Worm (Caenorhabditis elegans) whole organism, L4 larva: ENCODE results near the gene nhr-205.
A peak's percentile ranks its signal among the peaks of the same experiment; 100 is the strongest.

Experiments used
- D1046.2 ChIP-seq: fragments of 200-800 bp; sonication (Bioruptor generic); IDR thresholded peaks from 2 replicates; pipeline ENCODE4 v1.3.6; 2022; ENCODE audit warnings: missing genetic modification characterization, missing compliant biosample characterization
- F26F4.8 ChIP-seq: fragments of 200-800 bp; sonication (Bioruptor generic); conservative IDR thresholded peaks from 2 replicates; pipeline ENCODE4 v1.3.6; 2022; ENCODE audit warnings: missing genetic modification characterization, missing compliant biosample characterization
- F37D6.2 ChIP-seq: sonication (generic microtip); optimal IDR thresholded peaks from 2 replicates; lab custom pipeline; 2016; ENCODE audit warnings: mild to moderate bottlenecking, missing genetic modification characterization, missing compliant biosample characterization
- T20F7.1 ChIP-seq: fragments of 200-800 bp; sonication (Bioruptor generic); optimal IDR thresholded peaks from 2 replicates; lab custom pipeline; 2018; ENCODE audit warnings: mild to moderate bottlenecking, missing genetic modification characterization, missing compliant biosample characterization
- T26A8.4 ChIP-seq: fragments of 200-800 bp; sonication (Bioruptor generic); IDR thresholded peaks from 2 replicates; pipeline ENCODE4 v1.3.6; 2022; ENCODE audit warnings: missing genetic modification characterization, missing compliant biosample characterization
- Y48G9A.11 ChIP-seq: fragments of 200-800 bp; sonication (Bioruptor generic); IDR thresholded peaks from 2 replicates; pipeline ENCODE4 v1.3.6; 2022; ENCODE audit warnings: missing genetic modification reagents, missing genetic modification characterization, missing compliant biosample characterization
- aha-1 ChIP-seq: fragments of 150-350 bp; peaks from one replicate; lab custom pipeline; 2014; ENCODE audit warnings: missing biosample characterization, missing genetic modification characterization
- attf-4 ChIP-seq: sonication (generic microtip); optimal IDR thresholded peaks from 3 replicates; lab custom pipeline; 2017; ENCODE audit warnings: missing biosample characterization, missing genetic modification characterization
- ceh-44 ChIP-seq: fragments of 200-800 bp; sonication (Bioruptor generic); IDR thresholded peaks from 2 replicates; pipeline ENCODE4 v1.3.6; 2022; ENCODE audit warnings: missing genetic modification reagents, missing genetic modification characterization, missing compliant biosample characterization
- daf-12 ChIP-seq: fragments of 150-350 bp; optimal IDR thresholded peaks from 2 replicates; lab custom pipeline; 2014; ENCODE audit warnings: missing biosample characterization, missing genetic modification reagents, missing genetic modification characterization
- daf-16 ChIP-seq, 3 experiments: sonication (generic microtip); optimal IDR thresholded peaks; 2 replicates each; lab custom pipeline; 2016 to 2017; ENCODE audit warnings: missing genetic modification characterization in 3 of 3, missing genetic modification reagents in 3 of 3, mild to moderate bottlenecking in 2 of 3, missing compliant biosample characterization in 2 of 3, missing biosample characterization in 1 of 3, moderate library complexity in 1 of 3
- daf-8 ChIP-seq: fragments of 200-800 bp; sonication (Bioruptor generic); IDR thresholded peaks from 2 replicates; pipeline ENCODE4 v1.3.6; 2022; ENCODE audit warnings: missing genetic modification characterization, missing compliant biosample characterization
- egl-43 ChIP-seq: fragments of 200-800 bp; sonication (Bioruptor generic); IDR thresholded peaks from 2 replicates; pipeline ENCODE4 v1.3.6; 2022; ENCODE audit warnings: missing genetic modification reagents, missing genetic modification characterization, missing compliant biosample characterization
- fos-1 ChIP-seq: fragments of 150-350 bp; optimal IDR thresholded peaks from 2 replicates; lab custom pipeline; 2014; ENCODE audit warnings: missing biosample characterization, missing genetic modification characterization
- gei-8 ChIP-seq: fragments of 200-800 bp; sonication (Bioruptor generic); optimal IDR thresholded peaks from 2 replicates; lab custom pipeline; 2018; ENCODE audit warnings: mild to moderate bottlenecking, missing genetic modification characterization, missing compliant biosample characterization
- lim-7 ChIP-seq: fragments of 200-800 bp; sonication (Bioruptor generic); IDR thresholded peaks from 2 replicates; pipeline ENCODE4 v1.3.6; 2022; ENCODE audit warnings: missing genetic modification characterization, missing compliant biosample characterization
- lin-1 ChIP-seq: fragments of 200-800 bp; sonication (Bioruptor generic); IDR thresholded peaks from 2 replicates; pipeline ENCODE4 v1.3.6; 2022; ENCODE audit warnings: missing genetic modification reagents, missing genetic modification characterization, missing compliant biosample characterization
- lin-39 ChIP-seq: fragments of 150-350 bp; optimal IDR thresholded peaks from 2 replicates; lab custom pipeline; 2014; ENCODE audit warnings: missing biosample characterization, missing genetic modification reagents, missing genetic modification characterization
- lir-3 ChIP-seq: sonication (generic microtip); optimal IDR thresholded peaks from 2 replicates; lab custom pipeline; 2016; ENCODE audit warnings: mild to moderate bottlenecking, missing genetic modification characterization, missing compliant biosample characterization
- lsy-2 ChIP-seq, 2 experiments: fragments of 150-350 bp in 1 of 2; sonication (generic microtip) in 1 of 2; optimal IDR thresholded peaks; 2 replicates each; lab custom pipeline; 2014 to 2017; ENCODE audit warnings: missing biosample characterization in 2 of 2, missing genetic modification characterization in 2 of 2
- mep-1 ChIP-seq: fragments of 150-350 bp; sonication (generic microtip); optimal IDR thresholded peaks from 3 replicates; lab custom pipeline; 2014; ENCODE audit warnings: missing biosample characterization, missing genetic modification characterization
- mes-2 ChIP-seq: sonication (generic microtip); optimal IDR thresholded peaks from 2 replicates; lab custom pipeline; 2016; ENCODE audit warnings: missing genotype, mild to moderate bottlenecking, missing genetic modification characterization, missing compliant biosample characterization; ENCODE audit not compliant: poor library complexity, severe bottlenecking
- nhr-25 ChIP-seq: sonication (generic microtip); optimal IDR thresholded peaks from 2 replicates; lab custom pipeline; 2017; ENCODE audit warnings: missing genetic modification characterization, mild to moderate bottlenecking, missing compliant biosample characterization, antibody characterized with exemption, moderate library complexity, borderline replicate concordance; ENCODE audit not compliant: insufficient read depth
- nhr-6 ChIP-seq: fragments of 150-350 bp; optimal IDR thresholded peaks from 2 replicates; lab custom pipeline; 2014; ENCODE audit warnings: missing biosample characterization, missing genetic modification characterization
- nhr-77 ChIP-seq: fragments of 150-350 bp; optimal IDR thresholded peaks from 2 replicates; lab custom pipeline; 2014; ENCODE audit warnings: missing biosample characterization, missing genetic modification characterization
- pha-4 ChIP-seq, 2 experiments: fragments of 150-350 bp in 1 of 2; fragments of 200-800 bp in 1 of 2; sonication (Bioruptor generic) in 1 of 2; IDR thresholded peaks in 1 of 2; optimal IDR thresholded peaks in 1 of 2; 2 replicates each; pipeline versions ENCODE4 v1.3.6 to Lab custom; 2014 to 2022; ENCODE audit warnings: missing genetic modification characterization in 2 of 2, missing genetic modification reagents in 2 of 2, missing biosample characterization in 1 of 2, missing compliant biosample characterization in 1 of 2
- pqm-1 ChIP-seq: sonication (generic microtip); optimal IDR thresholded peaks from 2 replicates; lab custom pipeline; 2017; ENCODE audit warnings: missing biosample characterization, missing genetic modification characterization
- saeg-2 ChIP-seq: fragments of 200-800 bp; sonication (Bioruptor generic); IDR thresholded peaks from 2 replicates; pipeline ENCODE4 v1.3.6; 2022; ENCODE audit warnings: missing genetic modification reagents, missing genetic modification characterization, missing compliant biosample characterization
- unc-62 ChIP-seq, 3 experiments: fragments of 150-350 bp in 1 of 3; sonication (generic microtip); optimal IDR thresholded peaks in 2 of 3; peaks in 1 of 3; 1 replicate in 1 of 3; 2 replicates in 2 of 3; lab custom pipeline; 2014 to 2017; ENCODE audit warnings: missing biosample characterization in 3 of 3, missing genetic modification characterization in 3 of 3, missing genetic modification reagents in 3 of 3, missing genotype in 1 of 3
- zag-1 ChIP-seq: fragments of 150-350 bp; optimal IDR thresholded peaks from 2 replicates; lab custom pipeline; 2014; ENCODE audit warnings: missing biosample characterization, missing genetic modification characterization
- zfp-2 ChIP-seq: sonication (generic microtip); optimal IDR thresholded peaks from 2 replicates; lab custom pipeline; 2016; ENCODE audit warnings: mild to moderate bottlenecking, missing genetic modification characterization, missing compliant biosample characterization
- zfp-3 ChIP-seq: fragments of 200-800 bp; sonication (Bioruptor generic); conservative IDR thresholded peaks from 2 replicates; pipeline ENCODE4 v1.3.6; 2022; ENCODE audit warnings: missing genetic modification reagents, missing genetic modification characterization, missing compliant biosample characterization
- ztf-11 ChIP-seq: fragments of 150-350 bp; optimal IDR thresholded peaks from 2 replicates; lab custom pipeline; 2014; ENCODE audit warnings: missing biosample characterization, missing genetic modification characterization

Gene nhr-205

DNA sequence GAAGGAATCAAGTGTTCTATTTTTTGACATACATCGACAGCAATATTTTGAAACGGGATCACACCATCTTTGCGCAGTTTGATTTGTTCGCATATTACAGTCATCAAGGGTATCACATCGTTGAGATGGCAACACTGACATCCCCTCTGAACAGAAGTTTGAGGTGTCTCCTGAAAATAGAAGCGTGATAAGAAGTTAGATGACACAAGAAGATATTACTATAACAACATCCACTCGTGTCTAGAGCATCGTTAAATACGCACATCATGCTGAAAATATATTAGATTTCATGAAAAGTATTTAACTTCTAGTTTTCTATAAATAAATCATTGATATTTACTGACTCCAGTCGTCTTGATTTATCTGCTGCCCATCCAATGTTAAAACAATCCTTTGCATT is 8.9 kb downstream of the nhr-205 start:
- TF ChIP-seq gei-8 (GFP tag; lab: Kevin White, UChicago) (no peak), unc-62 (GFP tag; optimal IDR thresholded peaks at IDR 0.05 in 1 of 2; lab: Kevin White, UChicago) (peak in 1 of 2 experiments; percentile 91), unc-62 (tag; optimal IDR thresholded peaks at IDR 0.05; lab: Kevin White, UChicago) (no peak)
- TF ChIP-seq, all 104 proteins: peak for 1

- TF ChIP-seq unc-62 (GFP tag; optimal IDR thresholded peaks at IDR 0.05 in 1 of 2; lab: Kevin White, UChicago) (peak in 1 of 2 experiments; percentile 58), unc-62 (tag; optimal IDR thresholded peaks at IDR 0.05; lab: Kevin White, UChicago) (no peak), pha-4 (GFP tag; IDR thresholded peaks at IDR 0.05; lab: Robert Waterston, UW) (no peak), pha-4 (tag; optimal IDR thresholded peaks at IDR 0.05; lab: Kevin White, UChicago) (no peak)
These were observed 11.0 kb downstream of the nhr-205 start, which contains the start of gene nhr-192 for ce11 chrV:10070541-10070940. Gene nhr-192, minus strand, starts transcription at chrV:10070641.

ce11 chrV:10066769-10067168 is 14.8 kb downstream of the nhr-205 start, which contains the start of gene npr-39:
Gene npr-39, plus strand, starts transcription at chrV:10067069.
- TF ChIP-seq lir-3 (tag; lab: Kevin White, UChicago) (no peak), T26A8.4 (GFP tag; lab: Robert Waterston, UW) (no peak), lin-39 (tag; lab: Kevin White, UChicago) (no peak), pqm-1 (tag; lab: Kevin White, UChicago) (no peak), T20F7.1 (no peak), daf-12 (tag; lab: Kevin White, UChicago) (no peak), daf-8 (GFP tag; lab: Robert Waterston, UW) (no peak), F37D6.2 (no peak), lim-7 (no peak), nhr-6 (no peak)

DNA sequence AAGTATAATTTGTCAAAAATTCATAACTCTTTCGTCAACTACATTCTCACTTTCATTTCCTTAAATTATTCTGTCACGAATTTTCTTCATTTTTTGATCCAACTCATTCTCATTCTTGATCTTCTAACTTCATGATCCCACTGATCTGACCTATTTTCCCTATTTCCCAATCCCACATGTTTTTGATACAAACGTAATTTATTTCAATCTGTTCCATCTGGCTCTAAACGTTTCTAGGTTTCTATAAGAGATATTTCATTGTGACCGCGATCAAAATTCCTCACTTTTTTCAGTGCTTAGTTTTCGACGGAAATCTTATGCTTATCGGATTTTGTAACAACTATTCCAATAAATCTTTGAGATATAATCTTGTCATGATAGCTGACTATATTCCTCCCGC is 15.9 kb downstream of the nhr-205 start:
- TF ChIP-seq unc-62 (GFP tag; optimal IDR thresholded peaks at IDR 0.05 in 1 of 2; lab: Kevin White, UChicago) (peak in 1 of 2 experiments; percentile 4), unc-62 (tag; optimal IDR thresholded peaks at IDR 0.05; lab: Kevin White, UChicago) (no peak), ceh-44 (GFP tag; lab: Robert Waterston, UW) (no peak)

- TF ChIP-seq mep-1 (tag; lab: Kevin White, UChicago) (no peak), F26F4.8 (no peak), egl-43 (GFP tag; lab: Robert Waterston, UW) (no peak), nhr-25 (no peak), D1046.2 (no peak), saeg-2 (GFP tag; lab: Robert Waterston, UW) (no peak), fos-1 (tag; lab: Kevin White, UChicago) (no peak), lin-1 (no peak), zfp-3 (no peak), mes-2 (tag; lab: Kevin White, UChicago) (no peak), attf-4 (tag; lab: Kevin White, UChicago) (no peak), zag-1 (tag; lab: Kevin White, UChicago) (no peak), ztf-11 (tag; lab: Kevin White, UChicago) (no peak), unc-62 (GFP tag; optimal IDR thresholded peaks at IDR 0.05 in 1 of 2; lab: Kevin White, UChicago) (no peak), unc-62 (tag; optimal IDR thresholded peaks at IDR 0.05; lab: Kevin White, UChicago) (no peak), ceh-44 (GFP tag; lab: Robert Waterston, UW) (no peak), Y48G9A.11 (no peak), zfp-2 (tag; lab: Kevin White, UChicago) (no peak), T26A8.4 (GFP tag; lab: Robert Waterston, UW) (no peak), nhr-77 (no peak)
- TF ChIP-seq, all 104 proteins: peak for 0
These were observed 17.4 kb downstream of the nhr-205 start, which contains the start of gene fipr-13 for ce11 chrV:10064221-10064620. Gene fipr-13, plus strand, starts transcription at chrV:10064521.

ce11 chrV:10060039-10060438 is 21.5 kb downstream of the nhr-205 start:
- peak in 1 of 2 experiments; percentile 52 for TF ChIP-seq daf-16 (GFP tag; optimal IDR thresholded peaks at IDR 0.05; lab: Kevin White, UChicago)
- TF ChIP-seq daf-16 (tag; optimal IDR thresholded peaks at IDR 0.05; lab: Kevin White, UChicago): no peak
- TF ChIP-seq aha-1 (tag; lab: Kevin White, UChicago): peak; percentile 2
- no peak for TF ChIP-seq lsy-2 (tag; optimal IDR thresholded peaks at IDR 0.05; lab: Kevin White, UChicago)
